Worm (Caenorhabditis elegans): ENCODE results near the gene twk-4.

The twk-4 gene

DNA sequence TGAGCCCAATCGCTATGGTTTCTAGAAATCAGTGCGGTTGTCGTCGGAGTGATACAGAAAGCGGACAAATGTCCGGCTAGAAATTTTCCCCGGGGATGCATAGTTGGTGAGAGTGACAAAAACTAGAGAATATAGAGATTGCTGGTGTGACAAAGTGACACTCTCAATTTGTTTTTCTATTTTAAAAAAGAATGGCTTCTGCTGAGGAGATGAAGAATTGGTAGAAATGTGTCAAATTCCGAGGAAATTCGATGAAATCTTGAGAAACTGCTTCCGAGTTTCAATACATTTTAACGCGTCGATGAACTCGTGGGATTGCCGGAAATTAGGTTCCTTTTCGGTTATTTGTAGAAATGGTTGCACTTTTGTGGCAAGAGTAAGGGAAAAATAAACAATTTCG, at the start of gene twk-4:
twk-4 (minus strand) TSS at position 101 of the 400 bp plus-strand sequence.
- TF ChIP-seq unc-62 (GFP tag; optimal IDR thresholded peaks at IDR 0.05) = no peak

DNA sequence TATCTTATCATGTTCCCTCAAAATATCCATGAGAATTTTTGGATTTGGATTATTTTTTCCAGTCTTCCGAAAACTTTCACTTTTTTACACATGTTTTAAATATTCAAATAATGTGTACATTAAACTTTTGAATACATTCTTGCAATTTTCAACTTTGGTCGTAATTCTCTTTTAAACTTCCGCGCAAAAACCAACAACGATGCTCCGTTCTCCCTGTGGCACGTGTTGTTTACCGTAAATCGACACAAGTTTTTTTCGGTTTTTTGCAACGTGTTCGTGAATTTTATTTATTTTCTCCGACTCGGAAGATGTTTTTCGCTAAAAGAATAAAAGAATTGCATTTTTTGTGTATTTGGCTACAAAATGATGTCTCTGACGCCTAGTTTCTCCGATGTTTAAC, 48.7 kb upstream of the twk-4 start:
- no peak for TF ChIP-seq unc-62 (GFP tag; optimal IDR thresholded peaks at IDR 0.05)

ce11 chrII:9241610-9242009, 47.5 kb upstream of the twk-4 start:
- no peak for TF ChIP-seq unc-62 (GFP tag; optimal IDR thresholded peaks at IDR 0.05)

ce11 chrII:9237719-9238118, 43.6 kb upstream of the twk-4 start:
- TF ChIP-seq unc-62 (GFP tag; optimal IDR thresholded peaks at IDR 0.05) = no peak

- TF ChIP-seq unc-62 (GFP tag; optimal IDR thresholded peaks at IDR 0.05) = no peak
Measured at ce11 chrII:9236972-9237371, 42.9 kb upstream of the twk-4 start.

DNA sequence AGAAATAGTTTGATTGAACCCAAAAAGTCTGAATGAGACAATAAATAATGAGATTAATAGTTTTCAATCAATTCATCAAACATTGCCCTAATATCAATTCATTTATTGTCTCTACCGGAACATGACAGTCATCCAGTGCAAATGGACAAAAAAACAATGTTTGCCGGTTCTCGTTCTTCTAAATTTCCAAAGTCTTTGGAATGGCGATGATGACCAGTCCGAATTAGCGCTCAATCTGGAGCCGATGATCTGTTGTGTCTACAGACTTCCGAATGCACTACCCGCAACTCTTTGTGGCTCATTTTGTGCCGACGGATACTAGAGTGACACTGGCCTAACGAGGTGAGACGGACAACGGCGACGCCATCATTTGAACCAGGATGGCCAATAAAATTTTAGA, 42.2 kb upstream of the twk-4 start, which contains the start of gene T26C5.3:
T26C5.3 (plus strand) TSS at position 301 of the 400 bp plus-strand sequence.
- no peak for TF ChIP-seq unc-62 (GFP tag; optimal IDR thresholded peaks at IDR 0.05)

- TF ChIP-seq unc-62 (GFP tag; optimal IDR thresholded peaks at IDR 0.05) = no peak
Measured at ce11 chrII:9233813-9234212, 39.7 kb upstream of the twk-4 start.

- TF ChIP-seq unc-62 (GFP tag; optimal IDR thresholded peaks at IDR 0.05) = no peak
Measured at ce11 chrII:9232923-9233322, 38.8 kb upstream of the twk-4 start, which contains the start of gene T26C5.2. Gene T26C5.2, plus strand, starts transcription at chrII:9233223.

DNA sequence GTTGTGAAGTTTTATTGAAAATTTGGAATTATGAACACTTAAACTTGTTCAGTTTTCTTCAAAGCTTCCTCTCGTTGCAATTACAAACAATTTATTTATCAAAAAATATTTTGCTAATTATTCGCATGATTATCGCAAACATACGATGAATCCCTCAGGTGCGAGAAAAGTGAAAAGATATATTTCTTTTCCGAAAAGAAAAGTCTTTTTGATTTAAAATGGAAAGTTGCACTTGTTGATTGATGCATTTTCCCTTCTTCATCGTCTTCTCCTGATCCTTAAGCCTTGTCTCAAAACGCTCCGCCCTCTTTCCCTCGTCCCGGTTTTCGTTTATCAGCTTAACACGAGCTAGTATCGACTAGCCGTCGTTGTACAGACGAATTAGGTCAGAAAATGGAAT, 38.4 kb upstream of the twk-4 start:
- TF ChIP-seq unc-62 (GFP tag; optimal IDR thresholded peaks at IDR 0.05) = no peak

DNA sequence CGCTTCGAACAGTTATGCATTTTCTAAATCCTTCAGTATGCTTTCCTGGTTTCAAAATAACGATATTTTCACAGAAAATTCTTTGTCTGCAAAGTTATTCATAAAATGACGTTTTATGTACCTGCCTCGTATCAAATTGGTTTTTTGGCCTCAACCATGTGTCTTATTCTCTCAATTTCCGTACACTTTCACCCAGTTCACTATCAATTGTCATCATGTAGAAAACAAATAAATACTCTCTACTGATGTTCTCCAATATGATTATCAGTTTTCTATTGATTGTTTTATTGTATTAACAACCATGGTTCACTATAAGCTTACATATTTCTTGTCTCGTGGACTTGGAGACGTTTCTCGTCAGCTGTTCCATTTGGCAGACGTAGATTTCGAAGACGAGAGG, 37.1 kb upstream of the twk-4 start, which contains the start of gene gst-13:
gst-13 (plus strand) TSS at position 218 of the 400 bp plus-strand sequence.
- no peak for TF ChIP-seq unc-62 (GFP tag; optimal IDR thresholded peaks at IDR 0.05)

DNA sequence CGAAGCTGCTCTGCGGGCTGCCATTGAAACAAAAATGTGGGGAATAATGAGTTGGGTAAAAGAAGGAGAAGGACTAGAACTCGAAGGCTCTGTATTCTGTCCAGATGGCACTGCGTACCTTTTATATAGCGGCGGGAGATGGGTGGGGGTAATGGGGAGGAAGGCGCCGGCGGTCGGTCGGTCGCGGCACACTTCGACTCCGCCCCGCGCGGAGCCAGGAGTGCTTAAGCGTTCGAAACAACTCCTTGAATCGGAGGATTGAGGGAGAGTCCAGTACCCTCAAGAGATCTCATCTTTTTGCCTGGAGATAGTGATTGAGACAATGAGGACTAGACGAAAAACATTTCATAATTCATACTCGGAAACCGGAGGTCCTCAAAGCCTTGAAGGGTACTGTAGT, 33.0 kb upstream of the twk-4 start, which contains the start of gene abu-14:
abu-14 (minus strand) TSS at position 81 of the 400 bp plus-strand sequence.
- no peak for TF ChIP-seq unc-62 (GFP tag; optimal IDR thresholded peaks at IDR 0.05)

DNA sequence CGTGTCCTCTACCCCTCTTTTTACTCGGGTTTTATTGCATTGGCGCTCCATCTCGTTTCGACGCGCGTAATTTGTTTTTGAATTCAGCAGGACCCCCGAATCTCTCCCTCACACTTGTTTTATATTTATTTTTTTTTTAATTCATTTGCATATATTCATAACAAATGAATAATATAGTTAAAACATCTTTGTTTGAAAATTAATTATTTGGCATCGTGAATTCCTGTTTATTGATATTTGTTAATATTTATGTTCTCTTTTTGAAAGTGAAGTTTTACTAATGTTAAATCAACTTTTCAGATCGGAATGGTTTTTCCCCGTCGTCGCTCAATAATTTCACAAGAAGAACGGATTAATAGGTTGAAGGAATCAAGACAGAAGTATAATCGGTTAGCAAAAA, 28.9 kb upstream of the twk-4 start, which contains the start of gene ZK1067.3:
ZK1067.3 (plus strand) TSS at position 301 of the 400 bp plus-strand sequence.
- no peak for TF ChIP-seq unc-62 (GFP tag; optimal IDR thresholded peaks at IDR 0.05)

- no peak for TF ChIP-seq unc-62 (GFP tag; optimal IDR thresholded peaks at IDR 0.05)
Measured at ce11 chrII:9213055-9213708, 19.1 kb upstream of the twk-4 start, which contains the start of gene znfx-1. Gene znfx-1, plus strand, starts transcription at chrII:9213658.

DNA sequence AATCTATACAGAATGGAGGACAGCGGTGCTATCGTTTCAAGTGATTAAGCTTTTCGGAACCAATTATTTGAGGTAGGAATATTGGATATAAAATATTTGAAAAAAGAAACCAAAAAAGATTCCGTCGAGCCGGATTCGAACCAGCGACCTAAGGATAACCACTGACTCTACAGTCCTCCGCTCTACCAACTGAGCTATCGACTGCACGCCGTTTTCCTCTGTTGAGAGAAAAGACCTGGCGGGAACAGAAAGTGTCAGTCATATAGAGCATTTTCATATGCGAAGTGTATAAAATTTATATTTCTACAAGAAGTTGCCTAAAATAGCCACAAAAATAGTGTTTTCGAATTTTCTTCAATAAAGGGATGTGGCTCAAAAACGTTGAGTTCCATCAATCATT, 17.6 kb upstream of the twk-4 start:
- no peak for TF ChIP-seq unc-62 (GFP tag; optimal IDR thresholded peaks at IDR 0.05)

- TF ChIP-seq unc-62 (GFP tag; optimal IDR thresholded peaks at IDR 0.05) = no peak
Measured at ce11 chrII:9210076-9210475, 16.0 kb upstream of the twk-4 start, which contains the start of gene ZK1067.4. Gene ZK1067.4, plus strand, starts transcription at chrII:9210376.

DNA sequence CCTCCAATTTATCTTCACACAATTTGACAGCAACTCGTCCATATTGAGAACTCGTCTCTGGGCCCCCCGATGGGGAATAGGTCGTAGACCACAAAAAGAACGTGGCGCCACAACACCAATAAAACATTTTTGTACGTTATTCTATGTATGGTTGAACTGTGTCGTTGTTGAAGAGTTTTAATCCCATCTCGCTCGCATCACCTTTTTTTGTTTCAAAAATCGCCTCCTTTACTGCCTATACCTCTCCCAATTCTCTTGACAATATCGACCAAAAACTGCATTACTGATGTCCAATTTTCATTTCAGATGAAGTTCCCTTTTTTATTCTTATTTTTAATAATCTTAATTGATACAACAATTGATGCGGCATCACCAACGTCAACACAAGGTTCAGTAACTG, 3.1 kb upstream of the twk-4 start, which contains the start of gene let-23:
let-23 (plus strand) TSS at position 301 of the 400 bp plus-strand sequence.
- no peak for TF ChIP-seq unc-62 (GFP tag; optimal IDR thresholded peaks at IDR 0.05)

- TF ChIP-seq unc-62 (GFP tag; optimal IDR thresholded peaks at IDR 0.05) = no peak
Measured at ce11 chrII:9196325-9196724, 2.2 kb upstream of the twk-4 start.

Measured in whole organism, dauer.